Worm (Caenorhabditis elegans): ENCODE results near the gene B0280.17.
A peak's percentile ranks its signal among the peaks of the same experiment; 100 is the strongest.

ce11 chrIII:7154526-7154925, 18.6 kb upstream of the B0280.17 start:
- peak; percentile 71 for TF ChIP-seq dve-1 (tag; optimal IDR thresholded peaks at IDR 0.05; ENCODE audit: insufficient read depth)
- TF ChIP-seq Y5F2A.4 (GFP tag; optimal IDR thresholded peaks at IDR 0.05): no peak
- TF ChIP-seq unc-39 (tag; optimal IDR thresholded peaks at IDR 0.05): no peak
- peak; percentile 9 for TF ChIP-seq mep-1 (tag; optimal IDR thresholded peaks at IDR 0.05)
- no peak for TF ChIP-seq lin-39 (tag; optimal IDR thresholded peaks at IDR 0.05)
- no peak for TF ChIP-seq daf-19 (GFP tag; conservative IDR thresholded peaks at IDR 0.05)
- TF ChIP-seq zag-1 (tag; optimal IDR thresholded peaks at IDR 0.05): no peak
- no peak for TF ChIP-seq arid-1 (GFP tag; conservative IDR thresholded peaks at IDR 0.05)
- no peak for TF ChIP-seq egl-27 (tag; optimal IDR thresholded peaks at IDR 0.05)
- no peak for TF ChIP-seq duxl-1 (tag; optimal IDR thresholded peaks at IDR 0.05; ENCODE audit: poor library complexity)
- TF ChIP-seq ztf-7 (tag; optimal IDR thresholded peaks at IDR 0.05): no peak
- TF ChIP-seq pha-4 (GFP tag; IDR thresholded peaks at IDR 0.05): no peak
- TF ChIP-seq pha-4 (tag; optimal IDR thresholded peaks at IDR 0.05): no peak
